Worm (Caenorhabditis elegans) whole organism, L1 larva: Measurements from ENCODE around the gene C02E7.6.

Source experiments
- C16A3.4 ChIP-seq: fragments of 150-350 bp; optimal IDR thresholded peaks from 2 replicates; lab custom pipeline; 2014; ENCODE audit warnings: missing biosample characterization, missing genetic modification characterization
- C34B4.2 ChIP-seq: sonication (generic microtip); optimal IDR thresholded peaks from 2 replicates; lab custom pipeline; 2017; ENCODE audit warnings: mild to moderate bottlenecking, missing genetic modification characterization, missing compliant biosample characterization
- alr-1 ChIP-seq: fragments of 200-800 bp; sonication (Bioruptor generic); optimal IDR thresholded peaks from 2 replicates; lab custom pipeline; 2018; ENCODE audit warnings: borderline replicate concordance, mild to moderate bottlenecking, missing genetic modification characterization, missing compliant biosample characterization
- blmp-1 ChIP-seq: fragments of 150-350 bp; optimal IDR thresholded peaks from 2 replicates; lab custom pipeline; 2014; ENCODE audit warnings: missing biosample characterization, missing genetic modification characterization
- ceh-88 ChIP-seq: fragments of 200-800 bp; sonication (Bioruptor generic); IDR thresholded peaks from 2 replicates; pipeline ENCODE4 v1.3.6; 2022; ENCODE audit warnings: missing genetic modification characterization, missing compliant biosample characterization
- ceh-90 ChIP-seq: sonication (generic microtip); optimal IDR thresholded peaks from 2 replicates; lab custom pipeline; 2016; ENCODE audit warnings: missing genetic modification characterization, missing compliant biosample characterization
- ces-1 ChIP-seq: fragments of 150-350 bp; optimal IDR thresholded peaks from 2 replicates; lab custom pipeline; 2014; ENCODE audit warnings: missing biosample characterization, missing genetic modification reagents, missing genetic modification characterization
- efl-1 ChIP-seq, 4 experiments: fragments of 150-350 bp; optimal IDR thresholded peaks in 3 of 4; peaks in 1 of 4; 1 replicate in 1 of 4; 2 replicates in 3 of 4; lab custom pipeline; 2014; ENCODE audit warnings: missing biosample characterization in 2 of 4, missing genetic modification characterization in 2 of 4, missing genetic modification reagents in 2 of 4
- egl-27 ChIP-seq, 2 experiments: fragments of 150-350 bp in 1 of 2; sonication (generic microtip); optimal IDR thresholded peaks; 3 replicates each; lab custom pipeline; 2017 to 2018; ENCODE audit warnings: missing biosample characterization in 2 of 2, missing genetic modification characterization in 2 of 2, missing genetic modification reagents in 2 of 2
- elt-3 ChIP-seq, 6 experiments: fragments of 150-350 bp in 1 of 6; sonication (generic microtip); optimal IDR thresholded peaks; 2 replicates each; lab custom pipeline; 2017 to 2018; ENCODE audit warnings: missing biosample characterization in 6 of 6, missing genetic modification characterization in 6 of 6, inconsistent platforms in 1 of 6
- fos-1 ChIP-seq: fragments of 150-350 bp; optimal IDR thresholded peaks from 2 replicates; lab custom pipeline; 2014; ENCODE audit warnings: missing biosample characterization, missing genetic modification characterization
- grh-1 ChIP-seq: fragments of 200-800 bp; sonication (Bioruptor generic); IDR thresholded peaks from 2 replicates; pipeline ENCODE4 v1.3.6; 2022; ENCODE audit warnings: missing genetic modification reagents, missing genetic modification characterization, missing compliant biosample characterization
- hlh-4 ChIP-seq: sonication (generic microtip); optimal IDR thresholded peaks from 2 replicates; lab custom pipeline; 2016; ENCODE audit warnings: mild to moderate bottlenecking, missing genetic modification characterization, missing compliant biosample characterization
- hpl-2 ChIP-seq: fragments of 150-350 bp; optimal IDR thresholded peaks from 2 replicates; lab custom pipeline; 2014; ENCODE audit warnings: missing biosample characterization, missing genetic modification reagents, missing genetic modification characterization
- irx-1 ChIP-seq: sonication (generic microtip); optimal IDR thresholded peaks from 2 replicates; lab custom pipeline; 2016; ENCODE audit warnings: missing genetic modification characterization, missing compliant biosample characterization
- lin-39 ChIP-seq: fragments of 150-350 bp; optimal IDR thresholded peaks from 2 replicates; lab custom pipeline; 2014; ENCODE audit warnings: missing biosample characterization, missing genetic modification reagents, missing genetic modification characterization
- lsy-2 ChIP-seq, 2 experiments: fragments of 150-350 bp; optimal IDR thresholded peaks; 2 replicates each; lab custom pipeline; 2014; ENCODE audit warnings: missing biosample characterization in 2 of 2, missing genetic modification characterization in 2 of 2
- mab-9 ChIP-seq: fragments of 200-800 bp; sonication (Bioruptor generic); IDR thresholded peaks from 2 replicates; pipeline ENCODE4 v1.3.6; 2022; ENCODE audit warnings: missing genetic modification reagents, missing genetic modification characterization, missing compliant biosample characterization
- mef-2 ChIP-seq: fragments of 150-350 bp; optimal IDR thresholded peaks from 2 replicates; lab custom pipeline; 2014; ENCODE audit warnings: missing biosample characterization, missing genetic modification characterization
- nhr-12 ChIP-seq: sonication (generic microtip); optimal IDR thresholded peaks from 2 replicates; lab custom pipeline; 2017; ENCODE audit warnings: missing biosample characterization, missing genetic modification characterization
- nhr-19 ChIP-seq: fragments of 200-800 bp; sonication (Bioruptor generic); conservative IDR thresholded peaks from 2 replicates; pipeline ENCODE4 v1.3.6; 2022; ENCODE audit warnings: missing genetic modification characterization, missing compliant biosample characterization
- nhr-71 ChIP-seq: sonication (generic microtip); optimal IDR thresholded peaks from 2 replicates; lab custom pipeline; 2016; ENCODE audit warnings: mild to moderate bottlenecking, missing genetic modification characterization, moderate library complexity, missing compliant biosample characterization
- nhr-76 ChIP-seq: sonication (generic microtip); optimal IDR thresholded peaks from 2 replicates; lab custom pipeline; 2017; ENCODE audit warnings: missing biosample characterization, missing genetic modification characterization
- nhr-77 ChIP-seq: fragments of 150-350 bp; optimal IDR thresholded peaks from 2 replicates; lab custom pipeline; 2014; ENCODE audit warnings: missing biosample characterization, missing genetic modification characterization
- nhr-85 ChIP-seq: sonication (generic microtip); peaks from one replicate; lab custom pipeline; 2016; ENCODE audit warnings: missing genetic modification characterization, inconsistent platforms, missing compliant biosample characterization
- nhr-90 ChIP-seq: sonication (generic microtip); optimal IDR thresholded peaks from 2 replicates; lab custom pipeline; 2016; ENCODE audit warnings: mild to moderate bottlenecking, missing genetic modification characterization, missing compliant biosample characterization; ENCODE audit not compliant: poor library complexity
- pag-3 ChIP-seq: sonication (generic microtip); optimal IDR thresholded peaks from 2 replicates; lab custom pipeline; 2017; ENCODE audit warnings: missing genetic modification characterization, mild to moderate bottlenecking, missing compliant biosample characterization, antibody characterized with exemption, borderline replicate concordance; ENCODE audit not compliant: insufficient read depth
- pax-3 ChIP-seq: fragments of 200-800 bp; sonication (Bioruptor generic); optimal IDR thresholded peaks from 2 replicates; lab custom pipeline; 2018; ENCODE audit warnings: mild to moderate bottlenecking, missing genetic modification characterization, moderate library complexity, missing compliant biosample characterization
- snpc-4 ChIP-seq: fragments of 150-350 bp; optimal IDR thresholded peaks from 2 replicates; lab custom pipeline; 2014; ENCODE audit warnings: missing biosample characterization, missing genetic modification characterization
- snu-23 ChIP-seq: sonication (generic microtip); optimal IDR thresholded peaks from 2 replicates; lab custom pipeline; 2016; ENCODE audit warnings: missing genetic modification characterization, missing compliant biosample characterization
- sptf-1 ChIP-seq: fragments of 150-350 bp; optimal IDR thresholded peaks from 2 replicates; lab custom pipeline; 2014; ENCODE audit warnings: missing biosample characterization, missing genetic modification characterization
- sup-37 ChIP-seq: fragments of 200-800 bp; sonication (Bioruptor generic); optimal IDR thresholded peaks from 2 replicates; lab custom pipeline; 2018; ENCODE audit warnings: mild to moderate bottlenecking, missing genetic modification characterization, missing compliant biosample characterization
- tlp-1 ChIP-seq: fragments of 150-350 bp; optimal IDR thresholded peaks from 2 replicates; lab custom pipeline; 2014; ENCODE audit warnings: missing biosample characterization, missing genetic modification characterization
- unc-130 ChIP-seq: fragments of 150-350 bp; optimal IDR thresholded peaks from 2 replicates; lab custom pipeline; 2017; ENCODE audit warnings: missing biosample characterization, missing genetic modification characterization, inconsistent platforms
- unc-86 ChIP-seq: sonication (generic microtip); optimal IDR thresholded peaks from 2 replicates; lab custom pipeline; 2016; ENCODE audit warnings: missing genetic modification characterization, missing compliant biosample characterization
- ztf-11 ChIP-seq, 2 experiments: sonication (generic microtip); optimal IDR thresholded peaks; 2 replicates each; lab custom pipeline; 2016 to 2017; ENCODE audit warnings: missing genetic modification characterization in 2 of 2, missing biosample characterization in 1 of 2, missing compliant biosample characterization in 1 of 2

Gene C02E7.6

ce11 chrV:4889976-4890479 lies 29.0 kb upstream of the C02E7.6 start, which contains the start of gene T19H12.2:
Gene T19H12.2, plus strand, starts transcription at chrV:4890429.
- no peak for TF ChIP-seq snu-23 (GFP tag; lab: Kevin White, UChicago)
- peak in 1 of 2 experiments; percentile 57 for TF ChIP-seq lsy-2 (tag; optimal IDR thresholded peaks at IDR 0.05; lab: Kevin White, UChicago)
- peak; percentile 22 for TF ChIP-seq blmp-1 (tag; lab: Kevin White, UChicago)
- no peak for TF ChIP-seq nhr-90 (tag; lab: Kevin White, UChicago)

- no peak for TF ChIP-seq efl-1 (optimal IDR thresholded peaks at IDR 0.05; lab: Kevin White, UChicago)
- peak in 1 of 2 experiments; percentile 15 for TF ChIP-seq efl-1 (GFP tag; optimal IDR thresholded peaks at IDR 0.05 in 1 of 2; lab: Kevin White, UChicago)
- TF ChIP-seq ceh-90 (tag; lab: Kevin White, UChicago): no peak
Measured at ce11 chrV:4890781-4891180, 28.2 kb upstream of the C02E7.6 start.

- TF ChIP-seq pag-3 (tag; lab: Kevin White, UChicago) (no peak), fos-1 (tag; lab: Kevin White, UChicago) (no peak), C16A3.4 (tag; lab: Kevin White, UChicago) (no peak), alr-1 (tag; lab: Kevin White, UChicago) (no peak), hpl-2 (GFP tag; lab: Kevin White, UChicago) (no peak), unc-86 (tag; lab: Kevin White, UChicago) (no peak), ceh-88 (GFP tag; lab: Robert Waterston, UW) (no peak), nhr-76 (tag; lab: Kevin White, UChicago) (no peak), irx-1 (tag; lab: Kevin White, UChicago) (no peak), nhr-71 (tag; lab: Kevin White, UChicago) (no peak), C34B4.2 (tag; lab: Kevin White, UChicago) (no peak), ces-1 (GFP tag; lab: Kevin White, UChicago) (no peak)
Measured at ce11 chrV:4891305-4891704, 27.7 kb upstream of the C02E7.6 start.

- no peak for TF ChIP-seq hlh-4 (tag; lab: Kevin White, UChicago)
- TF ChIP-seq unc-130: no peak
- TF ChIP-seq mef-2 (tag; lab: Kevin White, UChicago): no peak
- TF ChIP-seq elt-3 (tag; optimal IDR thresholded peaks at IDR 0.05; lab: Kevin White, UChicago): no peak
- TF ChIP-seq egl-27 (tag; optimal IDR thresholded peaks at IDR 0.05; lab: Kevin White, UChicago): no peak
- no peak for TF ChIP-seq sup-37 (GFP tag; lab: Kevin White, UChicago)
- TF ChIP-seq hpl-2 (GFP tag; lab: Kevin White, UChicago): no peak
- TF ChIP-seq mab-9: no peak
- no peak for TF ChIP-seq fos-1 (tag; lab: Kevin White, UChicago)
- TF ChIP-seq tlp-1 (tag; lab: Kevin White, UChicago): no peak
- no peak for TF ChIP-seq grh-1 (GFP tag; lab: Robert Waterston, UW)
- no peak for TF ChIP-seq pax-3 (tag; lab: Kevin White, UChicago)
- no peak for TF ChIP-seq sptf-1 (tag; lab: Kevin White, UChicago)
- TF ChIP-seq lin-39: no peak
- TF ChIP-seq nhr-19 (GFP tag; lab: Robert Waterston, UW): no peak
- TF ChIP-seq nhr-12 (tag; lab: Kevin White, UChicago): no peak
- no peak for TF ChIP-seq nhr-77 (tag; lab: Kevin White, UChicago)
- no peak for TF ChIP-seq ztf-11 (tag; optimal IDR thresholded peaks at IDR 0.05; lab: Kevin White, UChicago)
- TF ChIP-seq nhr-85 (tag; lab: Kevin White, UChicago): no peak
- no peak for TF ChIP-seq snpc-4 (tag; lab: Kevin White, UChicago)
Measured at ce11 chrV:4894971-4895370, 24.0 kb upstream of the C02E7.6 start, which contains the start of gene ugt-11. Gene ugt-11, minus strand, starts transcription at chrV:4895071.
